Fruit fly (Drosophila melanogaster) whole organism, embryonic: ENCODE data around the gene CG33721.

Source experiments
- Asciz ChIP-seq: fragments of 200-800 bp; sonication (Bioruptor generic); optimal IDR thresholded peaks from 2 replicates; lab custom pipeline; 2017; ENCODE audit warnings: missing biosample characterization, mild to moderate bottlenecking, missing genetic modification characterization, missing genetic modification reagents
- Atf3 ChIP-seq: fragments of 200-800 bp; sonication (Bioruptor generic); optimal IDR thresholded peaks from 3 replicates; lab custom pipeline; 2016; ENCODE audit warnings: missing biosample characterization, missing genetic modification characterization
- Bteb2 ChIP-seq: fragments of 200-800 bp; sonication (Bioruptor generic); optimal IDR thresholded peaks from 2 replicates; lab custom pipeline; 2016; ENCODE audit warnings: missing biosample characterization, missing genetic modification characterization
- CG11247 ChIP-seq: fragments of 200-800 bp; sonication (Bioruptor generic); IDR thresholded peaks from 2 replicates; pipeline ENCODE4 v1.3.6; 2022; ENCODE audit warnings: missing biosample characterization, missing genetic modification characterization
- CG11560 ChIP-seq: fragments of 200-800 bp; sonication (Bioruptor generic); IDR thresholded peaks from 3 replicates; pipeline ENCODE4 v1.3.6; 2022; ENCODE audit warnings: missing biosample characterization, missing genetic modification characterization
- CG12155 ChIP-seq: fragments of 200-800 bp; sonication (Bioruptor generic); optimal IDR thresholded peaks from 3 replicates; lab custom pipeline; 2016; ENCODE audit warnings: missing biosample characterization, missing genetic modification characterization
- CG13775 ChIP-seq: fragments of 200-800 bp; sonication (Bioruptor generic); optimal IDR thresholded peaks from 3 replicates; lab custom pipeline; 2017; ENCODE audit warnings: missing biosample characterization, mild to moderate bottlenecking, missing genetic modification characterization
- CG14014 ChIP-seq: fragments of 200-800 bp; sonication (Bioruptor generic); IDR thresholded peaks from 2 replicates; pipeline ENCODE4 v1.3.6; 2022; ENCODE audit warnings: missing biosample characterization, missing genetic modification characterization
- CG14050 ChIP-seq: fragments of 200-800 bp; sonication (Bioruptor generic); IDR thresholded peaks from 3 replicates; pipeline ENCODE4 v1.3.6; 2022; ENCODE audit warnings: missing biosample characterization, missing genetic modification characterization
- CG16863 ChIP-seq: fragments of 200-800 bp; sonication (Bioruptor generic); optimal IDR thresholded peaks from 3 replicates; lab custom pipeline; 2016; ENCODE audit warnings: missing biosample characterization, missing genetic modification characterization
- CG18764 ChIP-seq: fragments of 200-800 bp; sonication (Bioruptor generic); optimal IDR thresholded peaks from 3 replicates; lab custom pipeline; 2016; ENCODE audit warnings: missing biosample characterization, missing genetic modification characterization
- CG2712 ChIP-seq: fragments of 200-800 bp; optimal IDR thresholded peaks from 3 replicates; lab custom pipeline; 2019; ENCODE audit warnings: missing biosample characterization, mild to moderate bottlenecking, missing genetic modification characterization, moderate library complexity
- CG30020 ChIP-seq: fragments of 200-800 bp; optimal IDR thresholded peaks from 2 replicates; lab custom pipeline; 2019; ENCODE audit warnings: missing biosample characterization, mild to moderate bottlenecking, missing genetic modification characterization, moderate library complexity
- CG32772 ChIP-seq: fragments of 200-800 bp; sonication (Bioruptor generic); IDR thresholded peaks from 2 replicates; pipeline ENCODE4 v1.3.6; 2022; ENCODE audit warnings: missing biosample characterization, missing genetic modification characterization
- CG3726 ChIP-seq: fragments of 200-800 bp; sonication (Bioruptor generic); IDR thresholded peaks from 3 replicates; pipeline ENCODE4, ENCODE4 v1.3.6; 2022; ENCODE audit warnings: missing biosample characterization, missing genetic modification characterization
- CG4424 ChIP-seq: fragments of 200-800 bp; sonication (Bioruptor generic); optimal IDR thresholded peaks from 3 replicates; lab custom pipeline; 2016; ENCODE audit warnings: missing biosample characterization, missing genetic modification characterization
- CG7271 ChIP-seq: fragments of 200-800 bp; sonication (Bioruptor generic); optimal IDR thresholded peaks from 2 replicates; lab custom pipeline; 2018; ENCODE audit warnings: missing biosample characterization, mild to moderate bottlenecking, missing genetic modification characterization, moderate library complexity
- CG7556 ChIP-seq: fragments of 200-800 bp; sonication (Bioruptor generic); optimal IDR thresholded peaks from 2 replicates; lab custom pipeline; 2017; ENCODE audit warnings: missing biosample characterization, mild to moderate bottlenecking, missing genetic modification characterization
- CG8359 ChIP-seq: fragments of 200-800 bp; sonication (Bioruptor generic); optimal IDR thresholded peaks from 2 replicates; lab custom pipeline; 2017; ENCODE audit warnings: missing biosample characterization, mild to moderate bottlenecking, missing genetic modification characterization, borderline replicate concordance
- CG9609 ChIP-seq: fragments of 200-800 bp; sonication (Bioruptor generic); optimal IDR thresholded peaks from 3 replicates; lab custom pipeline; 2016; ENCODE audit warnings: missing biosample characterization, missing genetic modification characterization
- CG9727 ChIP-seq: fragments of 200-800 bp; sonication (Bioruptor generic); optimal IDR thresholded peaks from 3 replicates; lab custom pipeline; 2017; ENCODE audit warnings: missing biosample characterization, mild to moderate bottlenecking, missing genetic modification characterization
- CG9876 ChIP-seq: fragments of 200-800 bp; sonication (Bioruptor generic); optimal IDR thresholded peaks from 2 replicates; lab custom pipeline; 2016; ENCODE audit warnings: missing biosample characterization, missing genetic modification characterization
- Dek ChIP-seq: fragments of 200-800 bp; sonication (Bioruptor generic); optimal IDR thresholded peaks from 3 replicates; lab custom pipeline; 2019; ENCODE audit warnings: missing biosample characterization, mild to moderate bottlenecking, missing genetic modification characterization, moderate library complexity
- Eip74EF ChIP-seq, 2 experiments: fragments of 200-800 bp in 1 of 2; fragments of >200 bp in 1 of 2; sonication (Bioruptor generic) in 1 of 2; optimal IDR thresholded peaks; 2 replicates each; lab custom pipeline; 2017 to 2019; ENCODE audit warnings: missing biosample characterization in 2 of 2, missing genetic modification characterization in 2 of 2, mild to moderate bottlenecking in 1 of 2, moderate library complexity in 1 of 2
- Gsc ChIP-seq: fragments of 200-800 bp; sonication (Bioruptor generic); IDR thresholded peaks from 2 replicates; pipeline ENCODE4 v1.3.6; 2022; ENCODE audit warnings: missing biosample characterization, missing genetic modification characterization
- Hsf ChIP-seq: fragments of 200-800 bp; sonication (Bioruptor generic); optimal IDR thresholded peaks from 3 replicates; lab custom pipeline; 2016; ENCODE audit warnings: missing biosample characterization, missing genetic modification characterization
- Jarid2 ChIP-seq: fragments of 200-800 bp; sonication (Bioruptor generic); optimal IDR thresholded peaks from 3 replicates; lab custom pipeline; 2017; ENCODE audit warnings: mild to moderate bottlenecking, missing biosample characterization, missing genetic modification reagents, missing genetic modification characterization
- Max ChIP-seq: fragments of 200-800 bp; sonication (Bioruptor generic); optimal IDR thresholded peaks from 2 replicates; lab custom pipeline; 2016; ENCODE audit warnings: missing biosample characterization, mild to moderate bottlenecking, missing genetic modification characterization
- Mrtf ChIP-seq: fragments of 200-800 bp; sonication (Bioruptor generic); IDR thresholded peaks from 3 replicates; pipeline ENCODE4 v1.3.6; 2022; ENCODE audit warnings: missing biosample characterization, missing genetic modification characterization
- Oaz ChIP-seq: fragments of 200-800 bp; sonication (Bioruptor generic); IDR thresholded peaks from 2 replicates; pipeline ENCODE4 v1.3.6; 2022; ENCODE audit warnings: missing biosample characterization, missing genetic modification characterization
- Ravus ChIP-seq: fragments of 200-800 bp; sonication (Bioruptor generic); IDR thresholded peaks from 2 replicates; pipeline ENCODE4 v1.3.6; 2022; ENCODE audit warnings: missing biosample characterization, missing genetic modification characterization
- caup ChIP-seq: fragments of 200-800 bp; sonication (Bioruptor generic); optimal IDR thresholded peaks from 3 replicates; lab custom pipeline; 2017; ENCODE audit warnings: missing biosample characterization, mild to moderate bottlenecking, missing genetic modification characterization, moderate library complexity; ENCODE audit not compliant: severe bottlenecking
- chn ChIP-seq: fragments of 200-800 bp; sonication (Bioruptor generic); optimal IDR thresholded peaks from 2 replicates; lab custom pipeline; 2016; ENCODE audit warnings: missing biosample characterization, missing genetic modification characterization
- cwo ChIP-seq: fragments of 200-800 bp; sonication (Bioruptor generic); optimal IDR thresholded peaks from 3 replicates; lab custom pipeline; 2017; ENCODE audit warnings: missing biosample characterization, missing genetic modification characterization, mild to moderate bottlenecking, moderate library complexity, missing genetic modification reagents
- exex ChIP-seq: fragments of 200-800 bp; sonication (Bioruptor generic); optimal IDR thresholded peaks from 4 replicates; lab custom pipeline; 2018; ENCODE audit warnings: missing biosample characterization, mild to moderate bottlenecking, missing genetic modification characterization, moderate library complexity
- gfzf ChIP-seq: fragments of 200-800 bp; sonication (Bioruptor generic); optimal IDR thresholded peaks from 2 replicates; lab custom pipeline; 2016; ENCODE audit warnings: missing biosample characterization, mild to moderate bottlenecking, missing genetic modification characterization, moderate library complexity
- gsb ChIP-seq: fragments of 200-800 bp; sonication (Bioruptor generic); IDR thresholded peaks from 2 replicates; pipeline ENCODE4 v1.3.6; 2022; ENCODE audit warnings: missing biosample characterization, missing genetic modification characterization
- gsb-n ChIP-seq: fragments of 200-800 bp; sonication (Bioruptor generic); optimal IDR thresholded peaks from 3 replicates; lab custom pipeline; 2018; ENCODE audit warnings: missing biosample characterization, mild to moderate bottlenecking, missing genetic modification characterization
- insv ChIP-seq, 2 experiments: fragments of 200-800 bp; sonication (Bioruptor generic); optimal IDR thresholded peaks; 3 replicates each; lab custom pipeline; 2016 to 2018; ENCODE audit warnings: missing biosample characterization in 2 of 2, missing genetic modification characterization in 2 of 2
- kay ChIP-seq: fragments of 200-800 bp; sonication (Bioruptor generic); optimal IDR thresholded peaks from 2 replicates; lab custom pipeline; 2016; ENCODE audit warnings: missing biosample characterization, missing genetic modification characterization
- nerfin-2 ChIP-seq: fragments of 200-800 bp; sonication (Bioruptor generic); IDR thresholded peaks from 2 replicates; pipeline ENCODE4 v1.3.6; 2022; ENCODE audit warnings: missing biosample characterization, missing genetic modification characterization; ENCODE audit not compliant: partially characterized antibody
- odd ChIP-seq: fragments of 200-800 bp; sonication (Bioruptor generic); optimal IDR thresholded peaks from 2 replicates; lab custom pipeline; 2017; ENCODE audit warnings: missing biosample characterization, mild to moderate bottlenecking, missing genetic modification characterization
- pros ChIP-seq: fragments of 200-800 bp; sonication (Bioruptor generic); optimal IDR thresholded peaks from 3 replicates; lab custom pipeline; 2019; ENCODE audit warnings: missing biosample characterization, mild to moderate bottlenecking, missing genetic modification characterization, moderate library complexity
- pzg ChIP-seq: fragments of 200-800 bp; sonication (Bioruptor generic); optimal IDR thresholded peaks from 3 replicates; lab custom pipeline; 2018; ENCODE audit warnings: missing biosample characterization, mild to moderate bottlenecking, missing genetic modification characterization, moderate library complexity
- slbo ChIP-seq: fragments of 200-800 bp; sonication (Bioruptor generic); IDR thresholded peaks from 2 replicates; pipeline ENCODE4 v1.3.6; 2022; ENCODE audit warnings: missing biosample characterization, missing genetic modification characterization
- toy ChIP-seq: fragments of 200-800 bp; sonication (Bioruptor generic); IDR thresholded peaks from 2 replicates; pipeline ENCODE4 v1.3.6; 2022; ENCODE audit warnings: missing biosample characterization, missing genetic modification characterization
- trem ChIP-seq: fragments of 200-800 bp; optimal IDR thresholded peaks from 3 replicates; lab custom pipeline; 2019; ENCODE audit warnings: missing biosample characterization, mild to moderate bottlenecking, missing genetic modification characterization, moderate library complexity
- twi ChIP-seq: fragments of 200-800 bp; optimal IDR thresholded peaks from 2 replicates; lab custom pipeline; 2019; ENCODE audit warnings: missing biosample characterization, mild to moderate bottlenecking, missing genetic modification characterization, moderate library complexity

CG33721 gene

dm6 chr3R:22367126-22368076, 36.5 kb downstream of the CG33721 start, which contains the start of the genes Polr3F and PyK (continued):
- TF ChIP-seq Asciz (GFP tag; lab: Kevin White, UChicago) = no peak
- TF ChIP-seq pros (GFP tag; lab: Kevin White, UChicago) = no peak
- TF ChIP-seq CG3726 (GFP tag; lab: Robert Waterston, UW) = no peak
- TF ChIP-seq pzg = peak; percentile 60
- TF ChIP-seq toy (GFP tag; lab: Robert Waterston, UW) = no peak
- no peak for TF ChIP-seq CG9876
- TF ChIP-seq CG18764 (GFP tag; lab: Kevin White, UChicago) = no peak
- no peak for TF ChIP-seq CG7271 (tag; lab: Kevin White, UChicago)
- no peak for TF ChIP-seq Oaz (GFP tag; lab: Robert Waterston, UW)
- no peak for TF ChIP-seq CG11247 (GFP tag; lab: Robert Waterston, UW)
- peak; percentile 9 for TF ChIP-seq twi
- TF ChIP-seq exex (tag; lab: Kevin White, UChicago) = peak; percentile 10
- TF ChIP-seq CG16863 (GFP tag; lab: Kevin White, UChicago) = peak; percentile 3
- TF ChIP-seq Jarid2 (GFP tag; lab: Kevin White, UChicago) = peak; percentile 64
- no peak for TF ChIP-seq nerfin-2 (GFP tag; lab: Robert Waterston, UW)
- peak; percentile 33 for TF ChIP-seq Max (GFP tag; lab: Kevin White, UChicago)
- no peak for TF ChIP-seq CG4424 (GFP tag; lab: Kevin White, UChicago)
- no peak for TF ChIP-seq chn (GFP tag; lab: Kevin White, UChicago)
- no peak for TF ChIP-seq CG8359 (GFP tag; lab: Kevin White, UChicago)
- peak; percentile 57 for TF ChIP-seq trem (tag; lab: Kevin White, UChicago)
- TF ChIP-seq Hsf = peak; percentile 22
- no peak for TF ChIP-seq Eip74EF (GFP tag; optimal IDR thresholded peaks at IDR 0.05; lab: Kevin White, UChicago)
- no peak for TF ChIP-seq CG9609 (GFP tag; lab: Kevin White, UChicago)
- peak; percentile 5 for TF ChIP-seq CG12155 (GFP tag; lab: Kevin White, UChicago)
- peak; percentile 68 to 95 for TF ChIP-seq insv (GFP tag; optimal IDR thresholded peaks at IDR 0.05; lab: Kevin White, UChicago)
- TF ChIP-seq CG9727 (GFP tag; lab: Kevin White, UChicago) = peak; percentile 41
- TF ChIP-seq slbo (GFP tag; lab: Robert Waterston, UW) = 0 out of 2 replicates have a peak, but pooled peaks have one; percentile 17
- TF ChIP-seq Atf3 (GFP tag; lab: Kevin White, UChicago) = no peak
- TF ChIP-seq gsb (GFP tag; lab: Robert Waterston, UW) = no peak
- TF ChIP-seq Gsc (GFP tag; lab: Robert Waterston, UW) = no peak
- TF ChIP-seq Bteb2 (GFP tag; lab: Kevin White, UChicago) = peak; percentile 6
- TF ChIP-seq Dek (tag; lab: Kevin White, UChicago) = peak; percentile 3
- peak; percentile 48; the same call in 1 of the 2 replicates for TF ChIP-seq CG14014
- TF ChIP-seq caup (GFP tag; lab: Kevin White, UChicago) = peak; percentile 38
- no peak for TF ChIP-seq CG32772 (GFP tag; lab: Robert Waterston, UW)
- TF ChIP-seq CG11560 (tag; lab: Robert Waterston, UW) = no peak
- peak; percentile 13 for TF ChIP-seq gsb-n
- no peak for TF ChIP-seq CG14050 (GFP tag; lab: Robert Waterston, UW)
- TF ChIP-seq CG30020 (tag; lab: Kevin White, UChicago) = peak; percentile 38
- TF ChIP-seq Mrtf (GFP tag; lab: Robert Waterston, UW) = no peak
- peak; percentile 40 for TF ChIP-seq CG13775 (GFP tag; lab: Kevin White, UChicago)
- peak; percentile 5 for TF ChIP-seq CG7556 (GFP tag; lab: Kevin White, UChicago)
- no peak for TF ChIP-seq odd
- TF ChIP-seq kay (GFP tag; lab: Kevin White, UChicago) = no peak
- TF ChIP-seq CG2712 (tag; lab: Kevin White, UChicago) = peak; percentile 56
- no peak for TF ChIP-seq Ravus (GFP tag; lab: Robert Waterston, UW)
- peak; percentile 79 for TF ChIP-seq gfzf
- no peak for TF ChIP-seq cwo (GFP tag; lab: Kevin White, UChicago)
